Worm (Caenorhabditis elegans): ENCODE measurements around the gene F40G9.17.

F40G9.17 gene

DNA sequence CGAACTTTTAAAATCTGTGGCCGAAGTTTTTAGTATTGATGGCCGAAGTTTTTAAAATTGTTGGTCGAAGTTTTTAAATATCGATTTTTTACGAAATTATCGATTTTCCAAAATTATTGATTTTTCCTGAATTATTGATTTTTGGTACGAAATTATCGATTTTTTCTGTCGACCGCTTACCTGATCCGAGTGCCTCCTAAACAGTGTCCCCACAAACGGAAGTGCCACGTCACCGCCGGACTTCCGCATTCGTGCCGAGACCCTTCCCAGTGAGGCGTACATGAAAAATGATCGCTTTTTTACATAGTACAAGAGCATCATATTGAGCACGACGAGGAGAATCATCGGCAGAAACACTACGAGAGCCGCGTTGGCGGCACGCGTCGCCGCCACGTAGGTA is 9.7 kb downstream of the F40G9.17 start:
- TF ChIP-seq elt-1 (tag; optimal IDR thresholded peaks at IDR 0.05) (no peak), nhr-12 (tag; optimal IDR thresholded peaks at IDR 0.05) (no peak), sem-4 (tag; optimal IDR thresholded peaks at IDR 0.05) (no peak), nhr-23 (tag; optimal IDR thresholded peaks at IDR 0.05) (no peak), nhr-237 (tag; optimal IDR thresholded peaks at IDR 0.05) (no peak), ceh-82 (tag; optimal IDR thresholded peaks at IDR 0.05) (no peak), mdl-1 (tag; optimal IDR thresholded peaks at IDR 0.05) (no peak), ama-1 (optimal IDR thresholded peaks at IDR 0.05) (no peak), lin-13 (GFP tag; optimal IDR thresholded peaks at IDR 0.05) (no peak), zag-1 (tag; optimal IDR thresholded peaks at IDR 0.05) (no peak), lin-11 (tag; optimal IDR thresholded peaks at IDR 0.05) (no peak), blmp-1 (tag; optimal IDR thresholded peaks at IDR 0.05; ENCODE audit: insufficient read depth) (no peak), nhr-129 (tag; optimal IDR thresholded peaks at IDR 0.05) (no peak), ztf-1 (GFP tag; conservative IDR thresholded peaks at IDR 0.05) (no peak)

DNA sequence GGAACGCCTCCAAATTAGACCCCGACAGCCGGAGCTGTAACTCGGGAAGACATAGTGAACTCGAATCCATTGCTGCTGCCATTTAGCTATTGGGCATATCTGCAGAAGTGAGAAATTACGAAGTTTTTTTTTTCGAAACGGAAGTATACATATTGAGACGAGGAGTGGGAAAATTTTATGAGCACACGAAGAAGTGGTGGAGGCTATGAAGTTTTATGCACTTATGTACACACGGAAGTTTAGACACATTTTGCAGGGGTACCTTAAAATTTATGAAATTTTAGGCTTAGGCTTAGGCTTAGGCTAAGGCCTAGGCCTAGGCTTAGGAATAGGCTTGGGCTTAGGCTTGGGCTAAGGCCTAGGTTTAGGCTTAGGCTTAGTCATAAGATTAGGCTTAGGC is 12.8 kb downstream of the F40G9.17 start, which contains the start of gene W10C4.1:
Gene W10C4.1 (minus strand): TSS at position 101 of the 400 bp plus-strand sequence.
- TF ChIP-seq unc-55 (GFP tag; optimal IDR thresholded peaks at IDR 0.05), result peak; percentile 9
- no peak for TF ChIP-seq alr-1 (tag; optimal IDR thresholded peaks at IDR 0.05)

DNA sequence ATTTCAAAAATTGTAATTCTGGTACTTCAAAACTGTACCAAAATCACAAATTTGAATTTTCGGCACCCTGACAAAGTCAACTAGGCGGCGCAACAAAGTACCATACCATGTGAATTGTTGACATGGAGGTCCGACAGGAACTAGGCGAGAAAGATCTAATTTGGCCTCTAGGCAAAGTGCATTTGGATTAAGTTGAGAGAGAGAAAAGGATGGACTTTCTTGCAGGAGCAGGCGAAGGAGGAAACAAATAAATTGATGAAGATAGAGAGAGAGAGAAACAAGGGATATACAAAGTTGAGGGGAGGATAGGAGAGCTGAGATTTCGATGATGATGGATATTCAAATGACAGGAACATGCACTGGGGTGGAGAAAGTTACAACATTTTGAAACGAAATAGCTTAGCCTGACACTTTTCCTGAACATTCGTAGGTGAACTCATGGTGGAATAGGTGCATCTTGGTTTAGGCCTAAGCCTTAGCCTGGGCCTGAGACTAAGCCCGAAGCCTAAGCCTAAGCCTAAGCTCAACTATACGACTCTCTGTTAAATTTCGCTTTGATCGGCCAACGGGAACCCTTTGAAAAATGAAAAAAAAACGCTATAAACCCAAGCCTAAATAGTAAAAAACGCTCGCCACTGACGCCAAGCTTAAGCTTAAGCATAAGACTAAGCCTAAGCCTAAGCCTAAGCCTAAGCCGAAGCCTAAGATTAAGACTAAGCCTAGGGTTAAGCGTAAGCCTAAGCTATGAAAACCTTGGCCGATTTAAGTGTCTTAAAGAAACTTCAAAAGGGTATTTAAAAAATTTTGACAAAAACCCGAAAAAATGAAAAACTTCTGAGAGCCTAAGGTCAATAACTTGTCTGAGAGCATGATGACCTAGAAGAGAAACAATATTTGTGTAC is 14.8 kb downstream of the F40G9.17 start:
- TF ChIP-seq sma-9 (GFP tag; optimal IDR thresholded peaks at IDR 0.05) (no peak), sma-9 (tag; optimal IDR thresholded peaks at IDR 0.05) (no peak), gmeb-1 (tag; optimal IDR thresholded peaks at IDR 0.05) (no peak), ztf-1 (GFP tag; conservative IDR thresholded peaks at IDR 0.05) (no peak), mdl-1 (tag; optimal IDR thresholded peaks at IDR 0.05) (no peak), egl-27 (tag; optimal IDR thresholded peaks at IDR 0.05) (no peak), snpc-4 (tag; optimal IDR thresholded peaks at IDR 0.05) (no peak), ama-1 (optimal IDR thresholded peaks at IDR 0.05) (no peak), nhr-237 (tag; optimal IDR thresholded peaks at IDR 0.05) (no peak)

DNA sequence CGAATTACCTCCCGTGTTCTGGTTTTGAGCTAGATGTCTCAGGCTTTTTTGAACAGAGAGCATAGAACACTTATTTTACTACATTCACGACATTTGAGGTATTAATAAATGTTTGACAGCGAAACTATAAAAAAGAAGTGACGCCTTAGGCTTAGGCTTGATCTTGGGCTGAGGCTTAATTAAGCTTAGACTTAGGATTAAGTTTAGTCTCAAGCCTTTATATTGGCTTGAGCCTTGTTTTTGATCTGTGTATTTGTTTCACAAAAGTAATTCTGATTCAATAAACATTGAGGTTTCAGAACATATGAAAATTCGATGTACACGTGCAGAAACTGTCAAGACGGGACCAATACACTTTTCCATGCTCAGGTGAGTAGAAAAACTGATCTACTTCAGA is 15.4 kb downstream of the F40G9.17 start, which contains the start of gene klp-20:
Gene klp-20 (plus strand): TSS at position 298 of the 397 bp plus-strand sequence.
- TF ChIP-seq nhr-23 (tag; optimal IDR thresholded peaks at IDR 0.05) (no peak), crh-2 (tag; optimal IDR thresholded peaks at IDR 0.05) (no peak), mdl-1 (tag; optimal IDR thresholded peaks at IDR 0.05) (no peak), nhr-11 (tag; optimal IDR thresholded peaks at IDR 0.05) (no peak), Y55F3AM.14 (GFP tag; optimal IDR thresholded peaks at IDR 0.05) (no peak), sem-4 (tag; optimal IDR thresholded peaks at IDR 0.05) (no peak), unc-39 (tag; optimal IDR thresholded peaks at IDR 0.05) (no peak), elt-1 (tag; optimal IDR thresholded peaks at IDR 0.05) (no peak)

DNA sequence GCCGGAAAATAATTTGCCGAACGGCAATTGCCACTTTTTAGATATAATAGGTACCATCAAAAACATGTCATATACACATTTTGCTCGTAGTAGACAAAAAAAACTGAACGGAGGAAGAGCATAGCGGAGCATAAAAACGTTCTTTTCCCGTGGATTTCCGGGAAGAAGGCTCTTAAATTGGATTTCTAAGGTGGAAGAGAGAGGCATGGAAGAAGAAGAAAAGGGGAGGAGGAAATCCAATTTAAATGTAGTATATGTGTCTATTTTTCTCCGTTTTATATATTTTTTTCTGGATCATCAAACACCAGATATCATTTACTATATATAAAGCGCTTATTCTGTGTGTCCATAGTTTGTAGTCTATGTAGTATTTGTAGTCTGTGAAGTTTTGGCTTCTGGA is 17.1 kb downstream of the F40G9.17 start:
- TF ChIP-seq nhr-10 (tag; optimal IDR thresholded peaks at IDR 0.05) (no peak), nhr-25 (tag; optimal IDR thresholded peaks at IDR 0.05) (no peak), nhr-23 (tag; optimal IDR thresholded peaks at IDR 0.05) (no peak), ceh-16 (tag; optimal IDR thresholded peaks at IDR 0.05) (no peak), nhr-21 (tag; optimal IDR thresholded peaks at IDR 0.05) (no peak), ztf-1 (GFP tag; conservative IDR thresholded peaks at IDR 0.05) (no peak), unc-62 (GFP tag; optimal IDR thresholded peaks at IDR 0.05) (no peak), unc-55 (GFP tag; optimal IDR thresholded peaks at IDR 0.05) (no peak), alr-1 (tag; optimal IDR thresholded peaks at IDR 0.05) (no peak), mab-5 (tag; optimal IDR thresholded peaks at IDR 0.05) (no peak), nhr-11 (tag; optimal IDR thresholded peaks at IDR 0.05) (no peak), ztf-4 (tag; optimal IDR thresholded peaks at IDR 0.05) (no peak)

DNA sequence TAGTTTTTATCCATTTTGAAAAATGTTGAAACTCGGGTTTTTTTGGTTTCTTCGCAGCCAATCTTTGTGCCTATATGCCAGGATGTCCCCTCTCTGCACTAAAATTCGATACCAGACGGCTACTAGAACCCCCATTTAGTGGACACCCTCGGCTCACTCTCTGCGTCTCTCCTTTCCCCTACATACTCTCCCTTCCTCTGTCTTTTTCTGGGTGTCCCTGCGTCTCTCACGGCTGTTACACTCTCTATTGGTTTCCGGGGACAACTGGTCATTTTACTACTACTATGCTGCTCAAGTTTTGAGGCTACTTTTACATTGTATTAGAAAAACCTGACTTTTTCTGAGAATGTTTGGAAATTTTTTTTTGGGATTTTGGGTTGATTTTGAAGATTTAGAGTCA is 26.1 kb downstream of the F40G9.17 start:
- TF ChIP-seq unc-55 (GFP tag; optimal IDR thresholded peaks at IDR 0.05) (peak; percentile 55), C34F6.9 (tag; optimal IDR thresholded peaks at IDR 0.05) (peak; percentile 3), blmp-1 (tag; optimal IDR thresholded peaks at IDR 0.05; ENCODE audit: insufficient read depth) (no peak), dmd-4 (tag; optimal IDR thresholded peaks at IDR 0.05) (no peak), egl-27 (tag; optimal IDR thresholded peaks at IDR 0.05) (no peak), nhr-23 (tag; optimal IDR thresholded peaks at IDR 0.05) (no peak), F13H6.1 (tag; optimal IDR thresholded peaks at IDR 0.05) (peak; percentile 23), alr-1 (tag; optimal IDR thresholded peaks at IDR 0.05) (no peak), mbf-1 (tag; optimal IDR thresholded peaks at IDR 0.05) (no peak)

Measured in whole organism, L2 larva.